Worm (Caenorhabditis elegans) whole organism, L4 larva: ENCODE measurements around the gene ttr-38.

ENCODE experiments used
- D1046.2 ChIP-seq: fragments of 200-800 bp; sonication (Bioruptor generic); IDR thresholded peaks from 2 replicates; pipeline ENCODE4 v1.3.6; 2022; ENCODE audit warnings: missing genetic modification characterization, missing compliant biosample characterization
- F10B5.3 ChIP-seq: sonication (generic microtip); optimal IDR thresholded peaks from 2 replicates; lab custom pipeline; 2016; ENCODE audit warnings: mild to moderate bottlenecking, missing genetic modification characterization, missing compliant biosample characterization
- F44E2.7 ChIP-seq: fragments of 200-800 bp; sonication (Bioruptor generic); IDR thresholded peaks from 2 replicates; pipeline ENCODE4 v2.1.2; 2022; ENCODE audit warnings: missing genetic modification characterization, missing compliant biosample characterization
- R02D3.7 ChIP-seq: fragments of 150-350 bp; sonication (generic microtip); optimal IDR thresholded peaks from 3 replicates; lab custom pipeline; 2014; ENCODE audit warnings: missing biosample characterization, missing genetic modification characterization
- T26A8.4 ChIP-seq: fragments of 200-800 bp; sonication (Bioruptor generic); IDR thresholded peaks from 2 replicates; pipeline ENCODE4 v1.3.6; 2022; ENCODE audit warnings: missing genetic modification characterization, missing compliant biosample characterization
- Y75B8A.6 ChIP-seq: fragments of 200-800 bp; sonication (Bioruptor generic); IDR thresholded peaks from 2 replicates; pipeline ENCODE4 v1.3.6; 2022; ENCODE audit warnings: missing genetic modification reagents, missing genetic modification characterization, missing compliant biosample characterization
- ZK337.2 ChIP-seq: fragments of 200-800 bp; sonication (Bioruptor generic); IDR thresholded peaks from 2 replicates; pipeline ENCODE4 v1.3.6; 2022; ENCODE audit warnings: missing genetic modification reagents, missing genetic modification characterization, missing compliant biosample characterization
- attf-4 ChIP-seq: sonication (generic microtip); optimal IDR thresholded peaks from 3 replicates; lab custom pipeline; 2017; ENCODE audit warnings: missing biosample characterization, missing genetic modification characterization
- ceh-20 ChIP-seq: fragments of 200-800 bp; sonication (Bioruptor generic); IDR thresholded peaks from 2 replicates; pipeline ENCODE4 v1.3.6; 2022; ENCODE audit warnings: missing genetic modification reagents, missing genetic modification characterization, missing compliant biosample characterization
- ceh-28 ChIP-seq: fragments of 150-350 bp; optimal IDR thresholded peaks from 2 replicates; lab custom pipeline; 2014; ENCODE audit warnings: missing biosample characterization, missing genetic modification reagents, missing genetic modification characterization
- daf-12 ChIP-seq: fragments of 150-350 bp; optimal IDR thresholded peaks from 2 replicates; lab custom pipeline; 2014; ENCODE audit warnings: missing biosample characterization, missing genetic modification reagents, missing genetic modification characterization
- daf-16 ChIP-seq, 3 experiments: sonication (generic microtip); optimal IDR thresholded peaks; 2 replicates each; lab custom pipeline; 2016 to 2017; ENCODE audit warnings: missing genetic modification characterization in 3 of 3, missing genetic modification reagents in 3 of 3, mild to moderate bottlenecking in 2 of 3, missing compliant biosample characterization in 2 of 3, missing biosample characterization in 1 of 3, moderate library complexity in 1 of 3
- dmd-6 ChIP-seq: fragments of 200-800 bp; sonication (Bioruptor generic); IDR thresholded peaks from 2 replicates; pipeline ENCODE4 v1.3.6; 2022; ENCODE audit warnings: missing genetic modification reagents, missing genetic modification characterization, missing compliant biosample characterization
- dmd-8 ChIP-seq: fragments of 200-800 bp; sonication (Bioruptor generic); IDR thresholded peaks from 2 replicates; pipeline ENCODE4 v1.3.6; 2022; ENCODE audit warnings: missing genetic modification characterization, missing compliant biosample characterization
- dve-1 ChIP-seq: sonication (generic microtip); optimal IDR thresholded peaks from 2 replicates; lab custom pipeline; 2017; ENCODE audit warnings: antibody characterized with exemption, mild to moderate bottlenecking, missing genetic modification characterization, missing compliant biosample characterization; ENCODE audit not compliant: insufficient read depth
- fkh-10 ChIP-seq: fragments of 150-350 bp; optimal IDR thresholded peaks from 2 replicates; lab custom pipeline; 2014; ENCODE audit warnings: missing biosample characterization, missing genetic modification reagents, missing genetic modification characterization
- fos-1 ChIP-seq: fragments of 150-350 bp; optimal IDR thresholded peaks from 2 replicates; lab custom pipeline; 2014; ENCODE audit warnings: missing biosample characterization, missing genetic modification characterization
- gei-8 ChIP-seq: fragments of 200-800 bp; sonication (Bioruptor generic); optimal IDR thresholded peaks from 2 replicates; lab custom pipeline; 2018; ENCODE audit warnings: mild to moderate bottlenecking, missing genetic modification characterization, missing compliant biosample characterization
- hlh-11 ChIP-seq: fragments of 200-800 bp; sonication (Bioruptor generic); optimal IDR thresholded peaks from 2 replicates; lab custom pipeline; 2018; ENCODE audit warnings: mild to moderate bottlenecking, missing genetic modification characterization, missing compliant biosample characterization
- hlh-30 ChIP-seq: sonication (generic microtip); optimal IDR thresholded peaks from 2 replicates; lab custom pipeline; 2017; ENCODE audit warnings: antibody characterized with exemption, mild to moderate bottlenecking, missing genetic modification characterization, missing compliant biosample characterization; ENCODE audit not compliant: insufficient read depth
- lin-1 ChIP-seq: fragments of 200-800 bp; sonication (Bioruptor generic); IDR thresholded peaks from 2 replicates; pipeline ENCODE4 v1.3.6; 2022; ENCODE audit warnings: missing genetic modification reagents, missing genetic modification characterization, missing compliant biosample characterization
- lin-13 ChIP-seq: fragments of 150-350 bp; optimal IDR thresholded peaks from 2 replicates; lab custom pipeline; 2014; ENCODE audit warnings: missing biosample characterization, missing genetic modification reagents, missing genetic modification characterization
- lin-29 ChIP-seq: fragments of 200-800 bp; sonication (Bioruptor generic); IDR thresholded peaks from 2 replicates; pipeline ENCODE4 v1.3.6; 2022; ENCODE audit warnings: missing genetic modification reagents, missing genetic modification characterization, missing compliant biosample characterization
- lin-38 ChIP-seq: fragments of 200-800 bp; sonication (Bioruptor generic); IDR thresholded peaks from 2 replicates; pipeline ENCODE4 v1.3.6; 2022; ENCODE audit warnings: missing genetic modification reagents, missing genetic modification characterization, missing compliant biosample characterization
- lir-3 ChIP-seq: sonication (generic microtip); optimal IDR thresholded peaks from 2 replicates; lab custom pipeline; 2016; ENCODE audit warnings: mild to moderate bottlenecking, missing genetic modification characterization, missing compliant biosample characterization
- mdl-1 ChIP-seq, 2 experiments: fragments of 150-350 bp in 1 of 2; sonication (generic microtip) in 1 of 2; optimal IDR thresholded peaks; 2 replicates each; lab custom pipeline; 2014 to 2017; ENCODE audit warnings: missing biosample characterization in 2 of 2, missing genetic modification characterization in 2 of 2
- mdt-29 ChIP-seq: fragments of 200-800 bp; sonication (Bioruptor generic); IDR thresholded peaks from 2 replicates; pipeline ENCODE4 v1.3.6; 2022; ENCODE audit warnings: missing genetic modification reagents, missing genetic modification characterization, missing compliant biosample characterization
- mxl-2 ChIP-seq: fragments of 200-800 bp; sonication (Bioruptor generic); conservative IDR thresholded peaks from 2 replicates; pipeline ENCODE4 v1.3.6; 2022; ENCODE audit warnings: missing genetic modification reagents, missing genetic modification characterization, missing compliant biosample characterization
- nhr-10 ChIP-seq: fragments of 150-350 bp; optimal IDR thresholded peaks from 2 replicates; lab custom pipeline; 2014; ENCODE audit warnings: missing biosample characterization, missing genetic modification characterization
- nhr-11 ChIP-seq: fragments of 150-350 bp; optimal IDR thresholded peaks from 2 replicates; lab custom pipeline; 2014; ENCODE audit warnings: missing biosample characterization, missing genetic modification characterization
- nhr-111 ChIP-seq: fragments of 200-800 bp; sonication (Bioruptor generic); optimal IDR thresholded peaks from 2 replicates; lab custom pipeline; 2018; ENCODE audit warnings: mild to moderate bottlenecking, missing genetic modification characterization, missing compliant biosample characterization
- nhr-25 ChIP-seq: sonication (generic microtip); optimal IDR thresholded peaks from 2 replicates; lab custom pipeline; 2017; ENCODE audit warnings: missing genetic modification characterization, mild to moderate bottlenecking, missing compliant biosample characterization, antibody characterized with exemption, moderate library complexity, borderline replicate concordance; ENCODE audit not compliant: insufficient read depth
- nhr-28 ChIP-seq: fragments of 150-350 bp; optimal IDR thresholded peaks from 2 replicates; lab custom pipeline; 2014; ENCODE audit warnings: missing biosample characterization, missing genetic modification characterization
- nhr-48 ChIP-seq: sonication (generic microtip); optimal IDR thresholded peaks from 2 replicates; lab custom pipeline; 2016; ENCODE audit warnings: mild to moderate bottlenecking, missing genetic modification characterization, missing compliant biosample characterization
- nhr-77 ChIP-seq: fragments of 150-350 bp; optimal IDR thresholded peaks from 2 replicates; lab custom pipeline; 2014; ENCODE audit warnings: missing biosample characterization, missing genetic modification characterization
- pha-4 ChIP-seq, 2 experiments: fragments of 150-350 bp in 1 of 2; fragments of 200-800 bp in 1 of 2; sonication (Bioruptor generic) in 1 of 2; IDR thresholded peaks in 1 of 2; optimal IDR thresholded peaks in 1 of 2; 2 replicates each; pipeline versions ENCODE4 v1.3.6 to Lab custom; 2014 to 2022; ENCODE audit warnings: missing genetic modification characterization in 2 of 2, missing genetic modification reagents in 2 of 2, missing biosample characterization in 1 of 2, missing compliant biosample characterization in 1 of 2
- php-3 ChIP-seq: fragments of 200-800 bp; sonication (Bioruptor generic); IDR thresholded peaks from 2 replicates; pipeline ENCODE4 v1.3.6; 2022; ENCODE audit warnings: missing genetic modification reagents, missing genetic modification characterization, missing compliant biosample characterization
- pqm-1 ChIP-seq: sonication (generic microtip); optimal IDR thresholded peaks from 2 replicates; lab custom pipeline; 2017; ENCODE audit warnings: missing biosample characterization, missing genetic modification characterization
- rbr-2 ChIP-seq: sonication (generic microtip); optimal IDR thresholded peaks from 2 replicates; lab custom pipeline; 2016; ENCODE audit warnings: missing genotype, missing genetic modification characterization, missing compliant biosample characterization
- snpc-1.2 ChIP-seq: fragments of 200-800 bp; sonication (Bioruptor generic); IDR thresholded peaks from 2 replicates; pipeline ENCODE4 v1.3.6; 2022; ENCODE audit warnings: missing genetic modification reagents, missing genetic modification characterization, missing compliant biosample characterization
- unc-62 ChIP-seq, 3 experiments: fragments of 150-350 bp in 1 of 3; sonication (generic microtip); optimal IDR thresholded peaks in 2 of 3; peaks in 1 of 3; 1 replicate in 1 of 3; 2 replicates in 2 of 3; lab custom pipeline; 2014 to 2017; ENCODE audit warnings: missing biosample characterization in 3 of 3, missing genetic modification characterization in 3 of 3, missing genetic modification reagents in 3 of 3, missing genotype in 1 of 3
- zag-1 ChIP-seq: fragments of 150-350 bp; optimal IDR thresholded peaks from 2 replicates; lab custom pipeline; 2014; ENCODE audit warnings: missing biosample characterization, missing genetic modification characterization
- zfp-3 ChIP-seq: fragments of 200-800 bp; sonication (Bioruptor generic); conservative IDR thresholded peaks from 2 replicates; pipeline ENCODE4 v1.3.6; 2022; ENCODE audit warnings: missing genetic modification reagents, missing genetic modification characterization, missing compliant biosample characterization
- zip-2 ChIP-seq: fragments of 150-350 bp; optimal IDR thresholded peaks from 2 replicates; lab custom pipeline; 2014; ENCODE audit warnings: missing biosample characterization, missing genetic modification characterization

Gene ttr-38

ce11 chrX:9270753-9271152 lies 43.5 kb downstream of the ttr-38 start, which contains the start of gene B0416.5:
B0416.5 (minus strand) TSS chrX:9270853.
- TF ChIP-seq fos-1 (no peak), rbr-2 (tag; lab: Kevin White, UChicago) (no peak), lin-13 (GFP tag; lab: Kevin White, UChicago) (no peak), nhr-11 (tag; lab: Kevin White, UChicago) (no peak), gei-8 (no peak), ZK337.2 (GFP tag; lab: Robert Waterston, UW) (no peak), nhr-111 (no peak), daf-12 (tag; lab: Kevin White, UChicago) (no peak), zip-2 (tag; lab: Kevin White, UChicago) (no peak), attf-4 (tag; lab: Kevin White, UChicago) (no peak), mxl-2 (GFP tag; lab: Robert Waterston, UW) (no peak), R02D3.7 (tag; lab: Kevin White, UChicago) (no peak), snpc-1.2 (GFP tag; lab: Robert Waterston, UW) (no peak)

- 0 out of 2 replicates have a peak, but pooled peaks have one; percentile 48 for TF ChIP-seq zfp-3 (GFP tag; lab: Robert Waterston, UW)
- TF ChIP-seq dmd-8 (GFP tag; lab: Robert Waterston, UW), result no peak
- TF ChIP-seq zag-1 (tag; lab: Kevin White, UChicago), result no peak
- peak in 1 of 2 experiments; percentile 93 for TF ChIP-seq unc-62 (GFP tag; optimal IDR thresholded peaks at IDR 0.05 in 1 of 2; lab: Kevin White, UChicago)
- TF ChIP-seq unc-62 (tag; optimal IDR thresholded peaks at IDR 0.05; lab: Kevin White, UChicago), result no peak
- no peak for TF ChIP-seq rbr-2 (tag; lab: Kevin White, UChicago)
- peak; percentile 22 for TF ChIP-seq F10B5.3 (tag; lab: Kevin White, UChicago)
- no peak for TF ChIP-seq ceh-28
- TF ChIP-seq dmd-6 (GFP tag; lab: Robert Waterston, UW), result no peak
- TF ChIP-seq nhr-10 (tag; lab: Kevin White, UChicago), result no peak
- TF ChIP-seq nhr-25, result no peak
- TF ChIP-seq php-3 (GFP tag; lab: Robert Waterston, UW), result 0 out of 2 replicates have a peak, but pooled peaks have one; percentile 32
- TF ChIP-seq nhr-77, result no peak
- peak; percentile 4 for TF ChIP-seq dve-1 (tag; lab: Kevin White, UChicago)
- no peak for TF ChIP-seq mxl-2 (GFP tag; lab: Robert Waterston, UW)
- TF ChIP-seq T26A8.4 (GFP tag; lab: Robert Waterston, UW), result no peak
- no peak for TF ChIP-seq lin-1
- no peak for TF ChIP-seq pha-4 (GFP tag; IDR thresholded peaks at IDR 0.05; lab: Robert Waterston, UW)
- no peak for TF ChIP-seq pha-4 (tag; optimal IDR thresholded peaks at IDR 0.05; lab: Kevin White, UChicago)
- no peak for TF ChIP-seq mdl-1 (tag; optimal IDR thresholded peaks at IDR 0.05; lab: Kevin White, UChicago)
- no peak for TF ChIP-seq fkh-10 (GFP tag; lab: Kevin White, UChicago)
- no peak for TF ChIP-seq lin-29 (GFP tag; lab: Robert Waterston, UW)
- TF ChIP-seq ceh-20 (GFP tag; lab: Robert Waterston, UW), result no peak
- TF ChIP-seq nhr-48 (tag; lab: Kevin White, UChicago), result no peak
- TF ChIP-seq mdt-29 (GFP tag; lab: Robert Waterston, UW), result no peak
Measured at ce11 chrX:9268373-9268772, 45.9 kb downstream of the ttr-38 start.

ce11 chrX:9266512-9266911 lies 47.8 kb downstream of the ttr-38 start:
- TF ChIP-seq D1046.2 (GFP tag; lab: Robert Waterston, UW) (no peak), nhr-28 (tag; lab: Kevin White, UChicago) (peak; percentile 18), daf-16 (GFP tag; optimal IDR thresholded peaks at IDR 0.05; lab: Kevin White, UChicago) (no peak), daf-16 (tag; optimal IDR thresholded peaks at IDR 0.05; lab: Kevin White, UChicago) (peak; percentile 37), lin-38 (GFP tag; lab: Robert Waterston, UW) (no peak), pqm-1 (tag; lab: Kevin White, UChicago) (peak; percentile 14), hlh-11 (tag; lab: Kevin White, UChicago) (peak; percentile 54), ceh-28 (no peak), php-3 (GFP tag; lab: Robert Waterston, UW) (0 out of 2 replicates have a peak, but pooled peaks have one; percentile 6), Y75B8A.6 (GFP tag; lab: Robert Waterston, UW) (no peak), dve-1 (tag; lab: Kevin White, UChicago) (peak; percentile 68), nhr-111 (no peak), dmd-6 (GFP tag; lab: Robert Waterston, UW) (peak; percentile 73), F44E2.7 (GFP tag; lab: Robert Waterston, UW) (no peak), gei-8 (no peak), hlh-30 (tag; lab: Kevin White, UChicago) (peak; percentile 0), lir-3 (no peak)
